Worm (Caenorhabditis elegans): ENCODE data around the gene kup-1.

The kup-1 gene

DNA sequence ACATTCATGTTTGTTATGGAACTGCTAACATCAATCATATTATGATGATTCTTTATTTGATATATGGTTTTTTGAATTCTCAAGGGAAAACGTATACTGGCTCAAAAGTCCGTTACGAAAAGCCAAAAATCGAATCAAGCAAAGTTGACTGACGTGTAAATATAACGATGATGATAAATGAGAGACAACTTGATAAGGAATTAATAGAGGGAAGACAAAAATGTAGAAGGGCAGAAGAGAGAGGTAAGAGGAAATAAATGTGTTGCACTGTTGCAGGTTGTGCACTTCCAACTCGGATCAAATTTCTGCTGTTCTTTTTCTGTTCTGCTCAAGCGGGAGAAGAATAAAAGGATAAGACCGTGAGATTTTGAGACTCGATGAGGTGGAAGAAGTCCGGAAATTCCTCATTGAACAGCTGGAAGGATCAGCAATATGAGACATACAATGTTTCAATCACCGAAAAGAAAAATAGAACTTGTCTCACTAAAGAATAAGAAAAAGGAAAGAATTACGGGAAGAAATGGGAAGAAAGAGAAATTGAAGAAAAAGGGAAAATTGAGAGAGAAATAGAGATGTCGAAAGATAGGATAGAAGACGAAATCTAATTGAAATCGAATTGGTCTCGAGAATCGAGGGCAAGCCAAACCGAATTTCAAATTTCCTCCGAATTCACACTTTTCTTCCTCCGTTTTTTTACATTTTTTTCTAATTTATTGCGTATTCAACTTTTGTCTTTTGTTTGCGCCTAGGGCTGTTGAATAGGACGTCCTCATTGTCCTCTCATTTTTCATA lies 54.4 kb downstream of the kup-1 start:
- TF ChIP-seq lsy-2 (tag; optimal IDR thresholded peaks at IDR 0.05) (peak in 1 of 2 experiments; percentile 26), dmd-9 (GFP tag; IDR thresholded peaks at IDR 0.05) (no peak), unc-130 (GFP tag; optimal IDR thresholded peaks at IDR 0.05) (no peak), nhr-28 (tag; optimal IDR thresholded peaks at IDR 0.05) (peak; percentile 25), ceh-20 (GFP tag; IDR thresholded peaks at IDR 0.05) (peak; percentile 69), unc-39 (tag; optimal IDR thresholded peaks at IDR 0.05) (no peak), ces-1 (GFP tag; optimal IDR thresholded peaks at IDR 0.05) (peak; percentile 62), aha-1 (tag) (peak; percentile 3), set-16 (GFP tag; IDR thresholded peaks at IDR 0.05) (no peak), dpl-1 (GFP tag; optimal IDR thresholded peaks at IDR 0.05) (peak; percentile 4), hlh-11 (tag; optimal IDR thresholded peaks at IDR 0.05) (peak; percentile 0), mxl-3 (GFP tag; optimal IDR thresholded peaks at IDR 0.05) (no peak), skn-1 (tag; optimal IDR thresholded peaks at IDR 0.05) (no peak), Y5F2A.4 (GFP tag; optimal IDR thresholded peaks at IDR 0.05) (no peak), daf-16 (GFP tag; optimal IDR thresholded peaks at IDR 0.05) (no peak), daf-16 (tag; optimal IDR thresholded peaks at IDR 0.05) (peak; percentile 22), F10B5.3 (tag; optimal IDR thresholded peaks at IDR 0.05) (no peak), lir-3 (tag; optimal IDR thresholded peaks at IDR 0.05) (no peak), lin-1 (GFP tag; IDR thresholded peaks at IDR 0.05) (no peak), nhr-6 (tag; optimal IDR thresholded peaks at IDR 0.05) (peak; percentile 65), dmd-6 (GFP tag; IDR thresholded peaks at IDR 0.05) (peak; percentile 62), pqm-1 (tag; optimal IDR thresholded peaks at IDR 0.05) (peak; percentile 61), nhr-237 (tag; optimal IDR thresholded peaks at IDR 0.05) (no peak), lin-39 (tag; optimal IDR thresholded peaks at IDR 0.05) (no peak), nhr-10 (tag; optimal IDR thresholded peaks at IDR 0.05) (no peak), spr-1 (tag; optimal IDR thresholded peaks at IDR 0.05) (no peak), fkh-10 (GFP tag; optimal IDR thresholded peaks at IDR 0.05) (peak; percentile 48)

DNA sequence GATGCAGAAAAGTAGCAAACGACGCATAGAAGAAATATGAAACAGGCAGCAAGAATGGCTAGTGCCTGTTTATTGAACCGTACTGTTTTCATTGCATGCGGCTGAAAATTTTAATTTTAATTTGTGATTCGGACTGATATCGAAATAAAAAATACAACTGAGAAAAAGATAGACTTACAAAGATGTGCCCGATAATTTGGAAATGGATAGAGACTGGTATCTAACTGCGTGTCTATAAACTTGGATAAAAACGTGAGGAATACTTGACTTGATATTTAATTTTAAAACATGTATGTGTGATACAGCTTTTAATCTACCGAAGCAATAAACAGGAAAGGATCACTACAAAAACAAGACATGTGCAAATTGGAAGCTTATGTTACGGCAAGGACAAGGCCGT lies 55.3 kb downstream of the kup-1 start, which contains the start of gene mans-2:
Gene mans-2 (minus strand): TSS at position 101 of the 400 bp plus-strand sequence.
- TF ChIP-seq Y5F2A.4 (GFP tag; optimal IDR thresholded peaks at IDR 0.05): no peak
- TF ChIP-seq T26A8.4 (GFP tag; IDR thresholded peaks at IDR 0.05): no peak
- no peak for TF ChIP-seq T20F7.1 (GFP tag; optimal IDR thresholded peaks at IDR 0.05)
- TF ChIP-seq Y75B8A.6 (GFP tag; IDR thresholded peaks at IDR 0.05): no peak
- no peak for TF ChIP-seq mep-1 (tag; optimal IDR thresholded peaks at IDR 0.05)
- TF ChIP-seq gei-8 (GFP tag; optimal IDR thresholded peaks at IDR 0.05): no peak
- no peak for TF ChIP-seq arid-1 (GFP tag; conservative IDR thresholded peaks at IDR 0.05)
- TF ChIP-seq dpl-1 (GFP tag; optimal IDR thresholded peaks at IDR 0.05): no peak

ce11 chrV:11982309-11982708 lies 58.4 kb downstream of the kup-1 start, which contains the start of gene rpt-1:
TSS of gene rpt-1 (minus strand) at chrV:11982397.
- TF ChIP-seq T26A8.4 (GFP tag; IDR thresholded peaks at IDR 0.05) (no peak), F10B5.3 (tag; optimal IDR thresholded peaks at IDR 0.05) (no peak), hif-1 (tag; optimal IDR thresholded peaks at IDR 0.05) (peak in 1 of 2 experiments; percentile 20), ztf-7 (tag; optimal IDR thresholded peaks at IDR 0.05) (no peak), aha-1 (tag) (peak; percentile 90), jun-1 (tag; optimal IDR thresholded peaks at IDR 0.05) (no peak), ctbp-1 (GFP tag; IDR thresholded peaks at IDR 0.05) (no peak), ceh-28 (tag; optimal IDR thresholded peaks at IDR 0.05) (no peak), php-3 (GFP tag; IDR thresholded peaks at IDR 0.05) (no peak), dpl-1 (GFP tag; optimal IDR thresholded peaks at IDR 0.05) (peak; percentile 90), daf-8 (GFP tag; IDR thresholded peaks at IDR 0.05) (no peak), ces-1 (GFP tag; optimal IDR thresholded peaks at IDR 0.05) (no peak), snpc-4 (tag; optimal IDR thresholded peaks at IDR 0.05) (peak; percentile 60), vab-7 (GFP tag; IDR thresholded peaks at IDR 0.05) (no peak), lin-13 (GFP tag; optimal IDR thresholded peaks at IDR 0.05) (peak; percentile 57), nhr-28 (tag; optimal IDR thresholded peaks at IDR 0.05) (peak; percentile 14), ceh-82 (tag; optimal IDR thresholded peaks at IDR 0.05) (no peak), hlh-11 (tag; optimal IDR thresholded peaks at IDR 0.05) (peak; percentile 19), egl-27 (tag; optimal IDR thresholded peaks at IDR 0.05) (no peak), hlh-30 (tag; optimal IDR thresholded peaks at IDR 0.05; ENCODE audit: insufficient read depth) (peak; percentile 82), ceh-62 (tag; optimal IDR thresholded peaks at IDR 0.05) (no peak), lin-38 (GFP tag; IDR thresholded peaks at IDR 0.05) (peak; percentile 89), hmg-1.1 (GFP tag; IDR thresholded peaks at IDR 0.05) (peak; percentile 44; the same call in 1 of the 2 replicates)
